Fruit fly (Drosophila melanogaster): ENCODE measurements around the gene DNAlig3.

DNA sequence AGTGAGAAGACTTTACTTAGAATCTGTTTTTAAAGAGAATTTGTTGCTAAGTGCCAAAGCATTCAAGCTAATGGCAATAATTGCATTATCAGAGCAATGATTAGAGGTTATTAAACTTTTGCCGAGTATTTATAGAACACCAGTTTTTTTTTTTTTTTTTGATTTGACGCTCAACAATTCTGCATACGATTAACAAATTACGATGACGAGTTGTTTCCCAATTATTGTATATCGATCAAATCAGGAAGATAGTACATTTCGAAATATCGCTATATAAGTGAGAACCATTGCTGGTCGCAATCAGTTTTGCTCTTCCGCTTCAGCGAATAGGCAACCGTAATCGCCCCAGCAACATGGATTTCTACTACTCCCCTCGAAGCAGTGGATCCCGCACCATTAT, 27.8 kb downstream of the DNAlig3 start, which contains the start of gene GstD4:
- no peak for TF ChIP-seq CG10348 (GFP tag; IDR thresholded peaks at IDR 0.05)
- no peak for TF ChIP-seq CG14655 (GFP tag; optimal IDR thresholded peaks at IDR 0.05)
- TF ChIP-seq CG9948 (tag; optimal IDR thresholded peaks at IDR 0.05), result no peak
- TF ChIP-seq CG34367 (tag; optimal IDR thresholded peaks at IDR 0.05), result no peak
- no peak for TF ChIP-seq CG13204 (GFP tag; optimal IDR thresholded peaks at IDR 0.05)
- TF ChIP-seq CG8159 (tag; optimal IDR thresholded peaks at IDR 0.05), result no peak
- TF ChIP-seq Ets98B (GFP tag; IDR thresholded peaks at IDR 0.05), result no peak
- no peak for TF ChIP-seq CG15710 (tag; optimal IDR thresholded peaks at IDR 0.05)
- TF ChIP-seq rn (GFP tag; IDR thresholded peaks at IDR 0.05), result no peak
- TF ChIP-seq CG12605 (GFP tag; IDR thresholded peaks at IDR 0.05), result no peak
- no peak for TF ChIP-seq D1 (tag; optimal IDR thresholded peaks at IDR 0.05)
- no peak for TF ChIP-seq CG32121 (GFP tag; IDR thresholded peaks at IDR 0.05)
- peak; percentile 21 for TF ChIP-seq EcR (GFP tag; optimal IDR thresholded peaks at IDR 0.05)
- TF ChIP-seq Pif1A (GFP tag; optimal IDR thresholded peaks at IDR 0.05), result no peak

All from whole organism, pupa.